Fruit fly (Drosophila melanogaster) whole organism, adult: ENCODE results near the gene Rdh.

Experiments used
- CG11617 ChIP-seq: fragments of 200-800 bp; sonication (Bioruptor generic); optimal IDR thresholded peaks from 2 replicates; lab custom pipeline; 2017; ENCODE audit warnings: mild to moderate bottlenecking, missing biosample characterization, missing genetic modification reagents, missing genetic modification characterization
- CG12768 ChIP-seq: fragments of 200-800 bp; sonication (Bioruptor generic); optimal IDR thresholded peaks from 2 replicates; lab custom pipeline; 2017; ENCODE audit warnings: missing biosample characterization, missing genetic modification characterization, mild to moderate bottlenecking, moderate library complexity, missing genetic modification reagents
- CG14711 ChIP-seq: fragments of 200-800 bp; sonication (Bioruptor generic); optimal IDR thresholded peaks from 2 replicates; lab custom pipeline; 2018; ENCODE audit warnings: missing biosample characterization, mild to moderate bottlenecking, missing genetic modification characterization, moderate library complexity
- CG1620 ChIP-seq: fragments of 200-800 bp; sonication (Bioruptor generic); optimal IDR thresholded peaks from 2 replicates; lab custom pipeline; 2016; ENCODE audit warnings: missing biosample characterization, missing genetic modification characterization
- CG33017 ChIP-seq: fragments of 200-800 bp; sonication (Bioruptor generic); optimal IDR thresholded peaks from 2 replicates; lab custom pipeline; 2018; ENCODE audit warnings: missing biosample characterization, mild to moderate bottlenecking, missing genetic modification characterization, moderate library complexity
- CG5204 ChIP-seq: fragments of 200-800 bp; sonication (Bioruptor generic); optimal IDR thresholded peaks from 2 replicates; lab custom pipeline; 2016; ENCODE audit warnings: missing biosample characterization, missing genetic modification characterization
- CG7045 ChIP-seq: fragments of 200-800 bp; sonication (Bioruptor generic); optimal IDR thresholded peaks from 2 replicates; lab custom pipeline; 2017; ENCODE audit warnings: missing biosample characterization, mild to moderate bottlenecking, missing genetic modification characterization
- CG7101 ChIP-seq: fragments of 200-800 bp; sonication (Bioruptor generic); optimal IDR thresholded peaks from 2 replicates; lab custom pipeline; 2018; ENCODE audit warnings: missing biosample characterization, mild to moderate bottlenecking, missing genetic modification characterization, moderate library complexity
- Clk ChIP-seq: fragments of 200-800 bp; sonication (Bioruptor generic); optimal IDR thresholded peaks from 2 replicates; lab custom pipeline; 2017; ENCODE audit warnings: missing biosample characterization, missing genetic modification characterization
- Crg-1 ChIP-seq: fragments of 200-800 bp; sonication (Bioruptor generic); optimal IDR thresholded peaks from 2 replicates; lab custom pipeline; 2016; ENCODE audit warnings: missing biosample characterization, missing genetic modification characterization
- Hr96 ChIP-seq: fragments of 200-800 bp; sonication (Bioruptor generic); optimal IDR thresholded peaks from 2 replicates; lab custom pipeline; 2016; ENCODE audit warnings: missing biosample characterization, missing genetic modification characterization
- Mnt ChIP-seq: fragments of 200-800 bp; sonication (Bioruptor generic); optimal IDR thresholded peaks from 2 replicates; lab custom pipeline; 2016; ENCODE audit warnings: missing biosample characterization, mild to moderate bottlenecking, missing genetic modification characterization
- bab1 ChIP-seq: fragments of 200-800 bp; sonication (Bioruptor generic); optimal IDR thresholded peaks from 3 replicates; lab custom pipeline; 2019; ENCODE audit warnings: missing biosample characterization, mild to moderate bottlenecking, missing genetic modification characterization, moderate library complexity
- cic ChIP-seq: fragments of 200-800 bp; sonication (Bioruptor generic); optimal IDR thresholded peaks from 2 replicates; lab custom pipeline; 2017; ENCODE audit warnings: missing biosample characterization, mild to moderate bottlenecking, missing genetic modification characterization, moderate library complexity
- cnc ChIP-seq, 2 experiments: fragments of >200 bp; optimal IDR thresholded peaks; 2 replicates each; lab custom pipeline; 2017
- kay ChIP-seq: fragments of 200-800 bp; sonication (Bioruptor generic); peaks from one replicate; lab custom pipeline; 2016; ENCODE audit warnings: missing biosample characterization, missing genetic modification characterization, borderline replicate concordance
- ovo ChIP-seq: fragments of 200-800 bp; sonication (Bioruptor generic); optimal IDR thresholded peaks from 2 replicates; lab custom pipeline; 2016; ENCODE audit warnings: missing biosample characterization, missing genetic modification characterization
- pad ChIP-seq: fragments of 200-800 bp; sonication (Bioruptor generic); optimal IDR thresholded peaks from 3 replicates; lab custom pipeline; 2017; ENCODE audit warnings: missing biosample characterization, missing genetic modification characterization, mild to moderate bottlenecking, moderate library complexity, missing genetic modification reagents
- tj ChIP-seq: fragments of 200-800 bp; sonication (Bioruptor generic); optimal IDR thresholded peaks from 3 replicates; lab custom pipeline; 2017; ENCODE audit warnings: missing biosample characterization, mild to moderate bottlenecking, missing genetic modification characterization, moderate library complexity
- toe ChIP-seq: fragments of 200-800 bp; sonication (Bioruptor generic); optimal IDR thresholded peaks from 2 replicates; lab custom pipeline; 2016; ENCODE audit warnings: missing biosample characterization, missing genetic modification characterization

The Rdh gene

DNA sequence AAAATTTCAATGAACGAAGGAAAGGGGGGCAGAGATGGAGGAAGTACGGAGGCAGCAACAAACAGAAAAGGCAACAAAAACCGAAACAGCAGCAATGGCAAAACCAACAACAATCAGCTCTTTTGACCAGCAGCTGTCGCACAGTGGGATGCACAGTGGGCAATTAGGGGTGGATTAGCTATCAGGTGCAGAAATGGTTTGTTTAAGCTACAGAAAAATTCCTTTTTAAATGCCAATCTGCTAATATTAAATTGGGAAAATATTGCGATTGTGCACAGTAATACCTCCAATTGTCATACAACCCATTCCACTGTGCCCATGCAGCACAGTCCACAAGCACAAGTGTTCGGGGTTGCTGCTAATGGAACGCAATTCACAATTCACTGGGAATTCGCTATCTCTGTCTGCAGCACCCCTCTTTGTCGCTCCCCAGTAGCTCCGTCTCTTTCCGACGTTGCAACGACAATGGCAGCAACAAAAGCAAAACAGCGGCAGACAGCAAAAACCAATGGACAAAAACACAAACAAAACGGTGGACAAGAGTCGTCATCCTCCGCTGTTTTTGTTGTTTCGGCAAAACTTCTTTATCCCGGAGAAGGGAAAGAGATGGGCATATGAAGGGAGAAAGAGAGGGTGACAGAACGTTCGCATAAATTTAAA lies 40.1 kb upstream of the Rdh start:
- peak; percentile 1 for TF ChIP-seq CG14711
- TF ChIP-seq CG7101: no peak

DNA sequence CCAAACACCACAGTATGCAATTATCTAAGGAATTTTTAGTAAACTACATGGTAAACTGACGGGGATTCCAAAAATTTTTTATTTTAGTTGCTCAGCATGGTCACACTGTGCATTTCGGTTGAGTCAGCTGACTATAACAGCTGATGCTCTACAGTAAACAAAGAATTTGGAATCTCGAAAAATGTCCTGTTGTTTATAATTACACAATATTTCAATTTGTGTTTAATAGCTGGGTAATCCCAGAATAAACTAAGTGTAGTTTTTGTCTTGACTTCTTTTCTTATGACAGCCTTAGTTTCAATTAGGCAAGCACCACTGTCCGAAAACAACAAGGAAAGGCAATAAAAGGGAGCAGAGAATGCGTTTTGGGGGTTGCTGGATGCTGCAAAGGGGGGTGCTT lies 39.6 kb upstream of the Rdh start:
- TF ChIP-seq ovo (GFP tag; lab: Kevin White, UChicago) (no peak), Clk (GFP tag; lab: Kevin White, UChicago) (no peak), CG1620 (GFP tag; lab: Kevin White, UChicago) (no peak), CG11617 (GFP tag; lab: Kevin White, UChicago) (no peak), Crg-1 (GFP tag; lab: Kevin White, UChicago) (no peak), pad (GFP tag; lab: Kevin White, UChicago) (no peak), CG5204 (GFP tag; lab: Kevin White, UChicago) (no peak), Mnt (GFP tag; lab: Kevin White, UChicago) (no peak), CG7101 (no peak), toe (GFP tag; lab: Kevin White, UChicago) (no peak)

DNA sequence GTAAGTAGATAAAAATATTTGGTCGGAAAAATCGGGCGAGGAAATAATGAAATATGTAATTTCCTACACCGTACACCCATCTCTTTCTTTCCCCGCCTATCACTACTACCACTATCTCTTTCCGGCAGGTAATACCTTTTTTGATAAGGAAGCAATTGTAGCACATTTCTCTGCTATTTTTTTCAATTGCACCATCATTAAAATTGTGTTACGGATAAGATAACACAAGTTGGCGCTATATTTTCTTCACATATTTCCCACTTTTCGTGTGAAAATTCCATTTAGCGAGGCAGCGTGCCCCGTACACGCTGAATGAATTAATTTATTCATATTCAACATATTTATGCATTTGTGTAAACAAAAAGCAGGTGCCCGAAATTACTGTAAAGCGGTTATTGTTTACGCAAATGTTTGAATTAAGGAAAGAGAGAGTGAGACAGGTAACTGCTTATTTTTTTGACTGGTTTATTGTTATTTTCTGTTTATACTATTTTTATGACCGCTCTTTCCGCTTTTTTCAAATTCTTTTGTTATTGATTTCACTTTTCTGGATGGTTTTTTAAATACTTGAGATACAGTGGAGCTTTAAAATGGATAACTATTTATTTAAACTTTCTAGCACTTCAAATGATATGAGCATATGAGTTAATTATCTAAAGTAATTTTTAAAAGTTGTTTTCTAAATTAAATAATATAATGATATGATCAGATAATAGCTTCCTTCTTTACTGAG lies 38.7 kb upstream of the Rdh start:
- TF ChIP-seq Hr96 (GFP tag; lab: Kevin White, UChicago) (no peak), CG11617 (GFP tag; lab: Kevin White, UChicago) (no peak), CG1620 (GFP tag; lab: Kevin White, UChicago) (no peak), CG5204 (GFP tag; lab: Kevin White, UChicago) (peak; percentile 20), tj (GFP tag; lab: Kevin White, UChicago) (no peak), CG7101 (peak; percentile 37), Mnt (GFP tag; lab: Kevin White, UChicago) (peak; percentile 7), cic (GFP tag; lab: Kevin White, UChicago) (peak; percentile 16), CG33017 (tag; lab: Kevin White, UChicago) (peak; percentile 28), CG7045 (GFP tag; lab: Kevin White, UChicago) (no peak), CG14711 (peak; percentile 27), Crg-1 (GFP tag; lab: Kevin White, UChicago) (no peak), Clk (GFP tag; lab: Kevin White, UChicago) (no peak), pad (GFP tag; lab: Kevin White, UChicago) (no peak)

DNA sequence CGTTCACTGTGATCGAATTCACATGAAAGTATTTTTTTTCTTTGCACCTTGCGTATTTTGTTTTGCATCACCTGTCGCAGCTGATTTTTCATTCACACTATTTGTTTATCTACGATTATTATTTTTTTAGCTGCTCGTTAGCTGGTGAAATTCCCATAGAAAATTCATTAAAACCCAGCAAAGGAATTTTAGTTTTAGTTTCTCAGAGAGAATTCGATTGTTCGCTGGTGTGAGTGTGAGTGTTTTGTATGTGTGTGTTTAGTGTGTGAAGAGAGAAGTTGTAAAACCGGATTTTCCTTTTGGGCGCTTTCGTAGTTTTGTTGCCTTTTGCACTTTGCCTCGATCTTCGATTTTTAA lies 38.2 kb upstream of the Rdh start:
- TF ChIP-seq bab1: no peak
- no peak for TF ChIP-seq CG33017 (tag; lab: Kevin White, UChicago)
- no peak for TF ChIP-seq Hr96 (GFP tag; lab: Kevin White, UChicago)
- no peak for TF ChIP-seq cic (GFP tag; lab: Kevin White, UChicago)
- no peak for TF ChIP-seq CG5204 (GFP tag; lab: Kevin White, UChicago)
- TF ChIP-seq ovo (GFP tag; lab: Kevin White, UChicago): no peak
- no peak for TF ChIP-seq CG11617 (GFP tag; lab: Kevin White, UChicago)
- no peak for TF ChIP-seq toe (GFP tag; lab: Kevin White, UChicago)
- TF ChIP-seq pad (GFP tag; lab: Kevin White, UChicago): no peak
- TF ChIP-seq Crg-1 (GFP tag; lab: Kevin White, UChicago): no peak
- TF ChIP-seq CG12768 (GFP tag; lab: Kevin White, UChicago): no peak

DNA sequence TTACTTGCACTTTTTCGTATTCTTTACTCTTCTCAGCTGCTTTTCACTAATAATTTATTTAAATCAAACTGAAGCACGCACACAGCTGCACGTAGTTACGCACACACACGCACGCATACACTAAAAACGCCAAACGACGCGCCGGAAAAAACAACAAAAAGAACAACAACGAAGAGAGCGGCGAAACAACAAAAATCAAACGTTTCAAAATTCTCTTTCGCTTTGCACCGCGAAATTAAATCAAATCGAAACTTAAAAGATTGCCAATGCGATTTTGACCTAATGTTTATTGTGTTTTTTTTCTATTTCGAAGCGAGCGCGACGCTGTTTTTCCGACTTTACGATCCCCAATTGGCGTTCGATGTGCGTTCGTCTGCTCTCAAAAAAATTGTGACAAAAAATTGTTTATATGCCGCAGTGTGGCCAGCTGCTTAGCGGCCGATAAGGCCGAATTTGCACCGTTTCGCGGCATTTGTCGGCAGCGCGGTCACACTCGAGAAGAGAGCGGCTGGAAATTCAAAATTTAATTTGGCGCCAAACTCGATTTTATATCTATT lies 37.6 kb upstream of the Rdh start:
- peak; percentile 61 for TF ChIP-seq kay
- peak; percentile 43 for TF ChIP-seq bab1
- no peak for TF ChIP-seq CG5204 (GFP tag; lab: Kevin White, UChicago)
- TF ChIP-seq CG14711: no peak
- TF ChIP-seq pad (GFP tag; lab: Kevin White, UChicago): no peak
- TF ChIP-seq Hr96 (GFP tag; lab: Kevin White, UChicago): peak; percentile 54
- TF ChIP-seq CG33017 (tag; lab: Kevin White, UChicago): peak; percentile 48
- TF ChIP-seq CG7101: peak; percentile 56
- no peak for TF ChIP-seq Clk (GFP tag; lab: Kevin White, UChicago)
- TF ChIP-seq toe (GFP tag; lab: Kevin White, UChicago): no peak
- peak; percentile 62 for TF ChIP-seq tj (GFP tag; lab: Kevin White, UChicago)
- peak; percentile 63 for TF ChIP-seq Mnt (GFP tag; lab: Kevin White, UChicago)
- peak; percentile 48 for TF ChIP-seq CG12768 (GFP tag; lab: Kevin White, UChicago)
- peak; percentile 47 for TF ChIP-seq Crg-1 (GFP tag; lab: Kevin White, UChicago)
- peak; percentile 23 for TF ChIP-seq CG11617 (GFP tag; lab: Kevin White, UChicago)
- peak; percentile 25 for TF ChIP-seq CG1620 (GFP tag; lab: Kevin White, UChicago)
- no peak for TF ChIP-seq CG7045 (GFP tag; lab: Kevin White, UChicago)
- TF ChIP-seq cic (GFP tag; lab: Kevin White, UChicago): peak; percentile 58
- TF ChIP-seq ovo (GFP tag; lab: Kevin White, UChicago): no peak
- TF ChIP-seq cnc (optimal IDR thresholded peaks at IDR 0.05; lab: Kevin White, UChicago): no peak
